Fruit fly (Drosophila melanogaster): ENCODE measurements around the gene Tsp3A.

Gene Tsp3A

DNA sequence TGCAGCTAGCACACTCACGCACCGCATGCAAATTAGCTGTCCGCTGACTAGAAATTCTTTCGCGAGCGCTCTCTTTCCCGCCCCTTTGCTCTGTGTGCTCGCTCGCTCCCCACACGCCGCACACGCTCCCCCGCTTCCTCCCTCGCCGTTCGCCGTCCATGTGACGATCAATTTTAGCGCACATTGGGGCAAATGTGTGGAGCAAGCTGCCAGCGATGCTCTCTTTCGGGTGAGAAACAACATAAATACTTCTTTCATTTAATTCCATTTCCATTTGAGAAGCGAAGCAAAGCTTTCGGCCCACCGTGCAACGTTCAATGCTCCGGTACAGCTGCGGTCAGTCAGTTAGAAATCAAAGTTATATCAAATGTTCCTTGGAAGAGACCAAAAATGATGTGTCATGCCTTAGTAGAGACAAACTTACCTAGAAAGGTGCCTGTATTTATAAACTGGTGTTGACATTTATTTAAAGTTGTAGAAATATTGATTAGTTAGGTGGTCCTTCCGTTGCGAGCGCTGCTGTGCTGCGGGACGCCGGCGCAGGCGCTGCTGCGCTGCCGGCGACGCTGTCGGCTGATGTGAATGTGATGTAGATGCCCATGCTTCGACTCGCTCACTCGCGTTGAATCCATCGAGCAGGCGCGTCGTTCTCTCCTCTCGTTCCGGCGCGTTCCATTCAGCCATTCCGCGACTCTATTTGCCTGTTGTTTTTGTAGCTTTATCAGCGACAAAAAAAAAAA is 26.7 kb upstream of the Tsp3A start (continued):
- TF ChIP-seq kni (GFP tag; optimal IDR thresholded peaks at IDR 0.05) (peak; percentile 97), CG12391 (tag; optimal IDR thresholded peaks at IDR 0.05) (peak; percentile 97), CG34376 (GFP tag; optimal IDR thresholded peaks at IDR 0.05) (peak; percentile 93), dmrt11E (tag; optimal IDR thresholded peaks at IDR 0.05) (peak; percentile 92), crol (GFP tag; IDR thresholded peaks at IDR 0.05) (peak; percentile 99), CG13123 (GFP tag; optimal IDR thresholded peaks at IDR 0.05) (peak; percentile 90), Adf1 (GFP tag; IDR thresholded peaks at IDR 0.05) (peak; percentile 100), TFAM (GFP tag; optimal IDR thresholded peaks at IDR 0.05) (peak; percentile 86), CG12071 (GFP tag; optimal IDR thresholded peaks at IDR 0.05) (peak; percentile 97), CG10274 (GFP tag; optimal IDR thresholded peaks at IDR 0.05) (peak; percentile 89), hb (GFP tag; IDR thresholded peaks at IDR 0.05; ENCODE audit: partially characterized antibody) (peak; percentile 60; the same call in 1 of the 3 replicates), Chrac-16 (GFP tag; optimal IDR thresholded peaks at IDR 0.05) (peak; percentile 96), CG15011 (GFP tag; optimal IDR thresholded peaks at IDR 0.05) (peak; percentile 94), pzg (GFP tag; optimal IDR thresholded peaks at IDR 0.05) (peak; percentile 30), CG32532 (GFP tag; IDR thresholded peaks at IDR 0.05) (peak; percentile 97), CG15269 (tag; optimal IDR thresholded peaks at IDR 0.05) (peak; percentile 98), nau (GFP tag; optimal IDR thresholded peaks at IDR 0.05) (peak; percentile 96), abd-A (tag; optimal IDR thresholded peaks at IDR 0.05) (peak; percentile 89), H15 (GFP tag; IDR thresholded peaks at IDR 0.05) (peak; percentile 94), phol (tag; optimal IDR thresholded peaks at IDR 0.05) (peak; percentile 93), chm (GFP tag; IDR thresholded peaks at IDR 0.05) (peak; percentile 96), CHES-1-like (GFP tag; optimal IDR thresholded peaks at IDR 0.05) (peak; percentile 97), CG8281 (tag; optimal IDR thresholded peaks at IDR 0.05) (peak; percentile 86), CG12236 (GFP tag; optimal IDR thresholded peaks at IDR 0.05) (peak; percentile 94), CG31365 (tag; optimal IDR thresholded peaks at IDR 0.05) (peak; percentile 89), sima (GFP tag; optimal IDR thresholded peaks at IDR 0.05) (peak; percentile 79), CG7357 (GFP tag; IDR thresholded peaks at IDR 0.05) (peak; percentile 90), CG9797 (GFP tag; optimal IDR thresholded peaks at IDR 0.05) (peak; percentile 32), MBD-R2 (GFP tag; IDR thresholded peaks at IDR 0.05) (peak; percentile 92), Meics (GFP tag; optimal IDR thresholded peaks at IDR 0.05) (peak; percentile 97), CG34224 (GFP tag; IDR thresholded peaks at IDR 0.05; ENCODE audit: partially characterized antibody) (peak; percentile 48; the same call in 1 of the 3 replicates), Drgx (GFP tag; IDR thresholded peaks at IDR 0.05) (peak; percentile 98), nom (GFP tag; optimal IDR thresholded peaks at IDR 0.05) (peak; percentile 94), CG10267 (tag; optimal IDR thresholded peaks at IDR 0.05) (peak; percentile 89), CG12299 (tag; optimal IDR thresholded peaks at IDR 0.05) (peak; percentile 95), CG4854 (GFP tag; optimal IDR thresholded peaks at IDR 0.05) (peak; percentile 93), stc (GFP tag; IDR thresholded peaks at IDR 0.05) (peak; percentile 96), CG10565 (GFP tag; optimal IDR thresholded peaks at IDR 0.05) (peak; percentile 73), CG10431 (GFP tag; optimal IDR thresholded peaks at IDR 0.05) (peak; percentile 88), Dip3 (GFP tag; optimal IDR thresholded peaks at IDR 0.05) (peak; percentile 96), lmd (GFP tag; IDR thresholded peaks at IDR 0.05) (peak; percentile 97), ap (GFP tag; IDR thresholded peaks at IDR 0.05) (peak; percentile 93), CG17912 (GFP tag; optimal IDR thresholded peaks at IDR 0.05) (peak; percentile 76), cato (GFP tag; optimal IDR thresholded peaks at IDR 0.05; ENCODE audit: borderline replicate concordance) (peak; percentile 90), CG18011 (GFP tag; optimal IDR thresholded peaks at IDR 0.05) (peak; percentile 89), GATAe (GFP tag; conservative IDR thresholded peaks at IDR 0.05) (peak; percentile 82), bowl (GFP tag; IDR thresholded peaks at IDR 0.05) (peak; percentile 90), CG11093 (GFP tag; IDR thresholded peaks at IDR 0.05) (peak; percentile 96), ac (GFP tag; optimal IDR thresholded peaks at IDR 0.05) (peak; percentile 79)
